Fruit fly (Drosophila melanogaster) whole organism, embryonic: ENCODE results near the gene Tps1.
A peak's percentile ranks its signal among the peaks of the same experiment; 100 is the strongest.

Source experiments
- BtbVII ChIP-seq: fragments of 200-800 bp; sonication (Bioruptor generic); optimal IDR thresholded peaks from 3 replicates; lab custom pipeline; 2017; ENCODE audit warnings: missing biosample characterization, mild to moderate bottlenecking, missing genetic modification characterization
- CG10543 ChIP-seq: fragments of 200-800 bp; sonication (Bioruptor generic); optimal IDR thresholded peaks from 3 replicates; lab custom pipeline; 2017; ENCODE audit warnings: missing biosample characterization, mild to moderate bottlenecking, missing genetic modification characterization, moderate library complexity
- CG13775 ChIP-seq: fragments of 200-800 bp; sonication (Bioruptor generic); optimal IDR thresholded peaks from 3 replicates; lab custom pipeline; 2017; ENCODE audit warnings: missing biosample characterization, mild to moderate bottlenecking, missing genetic modification characterization
- CG14667 ChIP-seq: fragments of 200-800 bp; sonication (Bioruptor generic); IDR thresholded peaks from 2 replicates; pipeline ENCODE4 v1.3.6; 2022; ENCODE audit warnings: missing biosample characterization, missing genetic modification characterization
- CG1529 ChIP-seq: fragments of 200-800 bp; sonication (Bioruptor generic); optimal IDR thresholded peaks from 3 replicates; lab custom pipeline; 2018; ENCODE audit warnings: missing biosample characterization, missing genetic modification characterization
- CG15696 ChIP-seq: fragments of 200-800 bp; sonication (Bioruptor generic); optimal IDR thresholded peaks from 2 replicates; lab custom pipeline; 2019; ENCODE audit warnings: missing biosample characterization, mild to moderate bottlenecking, missing genetic modification characterization, moderate library complexity
- CG16815 ChIP-seq: fragments of 200-800 bp; sonication (Bioruptor generic); optimal IDR thresholded peaks from 3 replicates; lab custom pipeline; 2017; ENCODE audit warnings: missing biosample characterization, mild to moderate bottlenecking, missing genetic modification characterization
- CG18011 ChIP-seq: fragments of 200-800 bp; sonication (Bioruptor generic); optimal IDR thresholded peaks from 2 replicates; lab custom pipeline; 2017; ENCODE audit warnings: missing biosample characterization, missing genetic modification characterization, mild to moderate bottlenecking, moderate library complexity, missing genotype
- CG34224 ChIP-seq: fragments of 200-800 bp; sonication (Bioruptor generic); IDR thresholded peaks from 3 replicates; pipeline ENCODE4 v1.3.6; 2022; ENCODE audit warnings: missing biosample characterization, missing genetic modification characterization; ENCODE audit not compliant: partially characterized antibody
- CG4424 ChIP-seq: fragments of 200-800 bp; sonication (Bioruptor generic); optimal IDR thresholded peaks from 3 replicates; lab custom pipeline; 2016; ENCODE audit warnings: missing biosample characterization, missing genetic modification characterization
- CG8388 ChIP-seq: fragments of 200-800 bp; sonication (Bioruptor generic); optimal IDR thresholded peaks from 2 replicates; lab custom pipeline; 2019; ENCODE audit warnings: missing biosample characterization, mild to moderate bottlenecking, missing genetic modification characterization, moderate library complexity
- CG9932 ChIP-seq: fragments of 200-800 bp; sonication (Bioruptor generic); IDR thresholded peaks from 2 replicates; pipeline ENCODE4 v1.3.6; 2022; ENCODE audit warnings: missing biosample characterization, missing genetic modification characterization
- CTCF ChIP-seq: fragments of 200-800 bp; sonication (Bioruptor generic); optimal IDR thresholded peaks from 2 replicates; lab custom pipeline; 2017; ENCODE audit warnings: missing biosample characterization, mild to moderate bottlenecking, missing genetic modification characterization, moderate library complexity
- Dp ChIP-seq: fragments of 200-800 bp; sonication (Bioruptor generic); optimal IDR thresholded peaks from 2 replicates; lab custom pipeline; 2018; ENCODE audit warnings: missing biosample characterization, mild to moderate bottlenecking, missing genetic modification characterization, moderate library complexity
- Drgx ChIP-seq: fragments of 200-800 bp; sonication (Bioruptor generic); IDR thresholded peaks from 2 replicates; pipeline ENCODE4 v1.3.6; 2022; ENCODE audit warnings: missing biosample characterization, missing genetic modification characterization
- Hey ChIP-seq: fragments of 200-800 bp; sonication (Bioruptor generic); optimal IDR thresholded peaks from 3 replicates; lab custom pipeline; 2018; ENCODE audit warnings: missing biosample characterization, mild to moderate bottlenecking, missing genetic modification characterization
- Hr3 ChIP-seq: fragments of 200-800 bp; sonication (Bioruptor generic); optimal IDR thresholded peaks from 3 replicates; lab custom pipeline; 2016; ENCODE audit warnings: missing biosample characterization, missing genetic modification characterization
- Lpt ChIP-seq: fragments of >200 bp; optimal IDR thresholded peaks from 2 replicates; lab custom pipeline; 2018; ENCODE audit warnings: missing biosample characterization, missing genetic modification characterization
- Nf-YC ChIP-seq: fragments of 200-800 bp; optimal IDR thresholded peaks from 3 replicates; lab custom pipeline; 2019; ENCODE audit warnings: missing biosample characterization, mild to moderate bottlenecking, missing genetic modification characterization, moderate library complexity
- Pdp1 ChIP-seq, 2 experiments: fragments of 200-800 bp; sonication (Bioruptor generic); optimal IDR thresholded peaks; 3 replicates each; lab custom pipeline; 2016; ENCODE audit warnings: missing biosample characterization in 2 of 2, missing genetic modification characterization in 2 of 2, mild to moderate bottlenecking in 1 of 2, moderate library complexity in 1 of 2
- Ravus ChIP-seq: fragments of 200-800 bp; sonication (Bioruptor generic); IDR thresholded peaks from 2 replicates; pipeline ENCODE4 v1.3.6; 2022; ENCODE audit warnings: missing biosample characterization, missing genetic modification characterization
- Stat92E ChIP-seq, 3 experiments: fragments of >200 bp in 2 of 3; fragments of 200-800 bp in 1 of 3; sonication (Bioruptor generic) in 1 of 3; optimal IDR thresholded peaks; 2 replicates each; lab custom pipeline; 2017 to 2019; ENCODE audit warnings: missing biosample characterization in 3 of 3, missing genetic modification characterization in 3 of 3, mild to moderate bottlenecking in 1 of 3, moderate library complexity in 1 of 3
- ara ChIP-seq: fragments of 200-800 bp; sonication (Bioruptor generic); IDR thresholded peaks from 2 replicates; pipeline ENCODE4 v1.3.6; 2022; ENCODE audit warnings: missing biosample characterization, missing genetic modification characterization
- ase ChIP-seq: fragments of 200-800 bp; sonication (Bioruptor generic); IDR thresholded peaks from 3 replicates; pipeline ENCODE4 v1.3.6; 2022; ENCODE audit warnings: missing biosample characterization, missing genetic modification characterization
- ash1 ChIP-seq: fragments of 200-800 bp; sonication (Bioruptor generic); optimal IDR thresholded peaks from 2 replicates; lab custom pipeline; 2018; ENCODE audit warnings: missing biosample characterization, mild to moderate bottlenecking, missing genetic modification characterization
- bsh ChIP-seq, 2 experiments: fragments of 200-800 bp; sonication (Bioruptor generic); optimal IDR thresholded peaks; 2 replicates each; lab custom pipeline; 2017 to 2018; ENCODE audit warnings: mild to moderate bottlenecking in 2 of 2, missing biosample characterization in 2 of 2, missing genetic modification characterization in 2 of 2, moderate library complexity in 1 of 2
- chn ChIP-seq: fragments of 200-800 bp; sonication (Bioruptor generic); optimal IDR thresholded peaks from 2 replicates; lab custom pipeline; 2016; ENCODE audit warnings: missing biosample characterization, missing genetic modification characterization
- da ChIP-seq: fragments of 200-800 bp; sonication (Bioruptor generic); optimal IDR thresholded peaks from 2 replicates; lab custom pipeline; 2016; ENCODE audit warnings: missing biosample characterization, missing genetic modification characterization
- fd96Cb ChIP-seq: fragments of 200-800 bp; sonication (Bioruptor generic); optimal IDR thresholded peaks from 2 replicates; lab custom pipeline; 2018; ENCODE audit warnings: missing biosample characterization, mild to moderate bottlenecking, missing genetic modification characterization, moderate library complexity
- hkb ChIP-seq, 2 experiments: fragments of 200-800 bp in 1 of 2; fragments of >200 bp in 1 of 2; sonication (Bioruptor generic) in 1 of 2; IDR thresholded peaks in 1 of 2; optimal IDR thresholded peaks in 1 of 2; 2 replicates each; pipeline versions ENCODE4 v1.3.6 to Lab custom; 2017 to 2022; ENCODE audit warnings: missing biosample characterization in 1 of 2, missing genetic modification characterization in 1 of 2
- jigr1 ChIP-seq: fragments of 200-800 bp; sonication (Bioruptor generic); IDR thresholded peaks from 3 replicates; pipeline ENCODE4 v1.3.6; 2022; ENCODE audit warnings: missing biosample characterization, missing genetic modification characterization
- mirr ChIP-seq: fragments of 200-800 bp; sonication (Bioruptor generic); optimal IDR thresholded peaks from 3 replicates; lab custom pipeline; 2018; ENCODE audit warnings: missing biosample characterization, mild to moderate bottlenecking, missing genetic modification characterization
- sd ChIP-seq: fragments of 200-800 bp; sonication (Bioruptor generic); optimal IDR thresholded peaks from 3 replicates; lab custom pipeline; 2018; ENCODE audit warnings: missing biosample characterization, mild to moderate bottlenecking, missing genetic modification characterization, moderate library complexity
- sens ChIP-seq: fragments of 200-800 bp; sonication (Bioruptor generic); peaks from one replicate; lab custom pipeline; 2016; ENCODE audit warnings: missing biosample characterization, missing genetic modification characterization
- sob ChIP-seq: fragments of 200-800 bp; sonication (Bioruptor generic); IDR thresholded peaks from 2 replicates; pipeline ENCODE4 v1.3.6; 2022; ENCODE audit warnings: missing biosample characterization, missing genetic modification characterization
- stwl ChIP-seq: fragments of 200-800 bp; sonication (Bioruptor generic); optimal IDR thresholded peaks from 3 replicates; lab custom pipeline; 2018; ENCODE audit warnings: missing biosample characterization, mild to moderate bottlenecking, missing genetic modification characterization, moderate library complexity
- tx ChIP-seq: fragments of 200-800 bp; sonication (Bioruptor generic); optimal IDR thresholded peaks from 2 replicates; lab custom pipeline; 2016; ENCODE audit warnings: missing biosample characterization, missing genetic modification characterization
- vvl ChIP-seq: fragments of 200-800 bp; sonication (Bioruptor generic); IDR thresholded peaks from 2 replicates; pipeline ENCODE4 v1.3.6; 2022; ENCODE audit warnings: missing biosample characterization, missing genetic modification characterization
- zen ChIP-seq: fragments of 200-800 bp; sonication (Bioruptor generic); optimal IDR thresholded peaks from 3 replicates; lab custom pipeline; 2018; ENCODE audit warnings: missing biosample characterization, mild to moderate bottlenecking, missing genetic modification characterization, moderate library complexity

Gene Tps1

dm6 chr2L:4350683-4351324 is 37.3 kb upstream of the Tps1 start (continued):
- peak; percentile 57 for TF ChIP-seq stwl (tag; lab: Kevin White, UChicago)
- peak; percentile 70 for TF ChIP-seq fd96Cb
- TF ChIP-seq CG9932: no peak
- TF ChIP-seq bsh (GFP tag; optimal IDR thresholded peaks at IDR 0.05; lab: Kevin White, UChicago): peak in 1 of 2 experiments; percentile 72
- TF ChIP-seq BtbVII (GFP tag; lab: Kevin White, UChicago): no peak
- TF ChIP-seq mirr (GFP tag; lab: Kevin White, UChicago): no peak

DNA sequence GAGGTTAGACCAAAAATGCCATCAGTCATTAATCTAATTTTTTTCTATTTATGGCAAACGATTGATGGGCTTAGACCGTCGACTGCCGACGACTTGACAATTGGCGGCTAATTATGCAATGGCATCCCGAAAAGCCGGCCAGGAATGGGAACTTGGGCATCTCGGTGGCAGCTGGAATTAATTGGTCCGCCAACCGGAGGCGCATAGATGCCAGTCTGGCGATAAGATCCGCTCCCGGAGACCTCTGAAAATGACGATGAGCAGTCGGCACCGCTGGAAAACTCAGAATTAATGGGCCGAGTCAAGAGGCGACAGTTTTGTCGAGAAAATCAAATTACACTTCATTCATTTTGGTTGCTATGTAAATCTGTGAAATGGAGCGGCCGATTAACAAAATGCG is 35.5 kb upstream of the Tps1 start, which contains the start of gene CG15429:
CG15429 (plus strand) TSS at position 301 of the 400 bp plus-strand sequence.
- TF ChIP-seq Stat92E (GFP tag; optimal IDR thresholded peaks at IDR 0.05; lab: Kevin White, UChicago): no peak
- no peak for TF ChIP-seq CG14667
- TF ChIP-seq CG1529 (GFP tag; lab: Kevin White, UChicago): no peak
- peak; percentile 29 for TF ChIP-seq zen (tag; lab: Kevin White, UChicago)
- TF ChIP-seq jigr1: no peak
- no peak for TF ChIP-seq ash1 (GFP tag; lab: Kevin White, UChicago)
- TF ChIP-seq CG34224: no peak
- TF ChIP-seq sens: peak; percentile 55
- TF ChIP-seq, all 482 proteins: peak for 2

DNA sequence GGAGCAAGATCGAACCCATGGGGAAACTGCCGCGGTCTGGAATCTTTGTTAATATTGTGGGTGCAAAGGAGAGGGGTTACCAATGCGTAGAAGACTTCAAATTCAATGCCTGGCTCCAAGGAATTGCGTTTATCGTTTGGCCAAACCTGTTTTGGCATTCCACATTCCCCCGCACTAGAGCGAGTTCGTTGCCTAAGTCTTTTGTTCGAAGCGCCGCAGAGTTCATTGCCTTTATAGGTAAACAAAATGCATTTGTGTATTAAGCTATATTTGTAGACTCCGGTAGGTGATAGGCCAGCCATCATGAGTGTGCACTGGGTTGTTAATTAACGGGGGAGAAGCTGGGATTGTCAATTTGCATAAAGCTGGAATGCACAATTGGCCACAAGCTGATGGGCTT is 33.1 kb upstream of the Tps1 start:
- TF ChIP-seq Dp (GFP tag; lab: Kevin White, UChicago): no peak
- TF ChIP-seq Drgx: 0 out of 2 replicates have a peak, but pooled peaks have one; percentile 33
- peak; percentile 36 for TF ChIP-seq sd
- TF ChIP-seq CG15696 (tag; lab: Kevin White, UChicago): no peak
- no peak for TF ChIP-seq CG16815 (GFP tag; lab: Kevin White, UChicago)
- no peak for TF ChIP-seq CG4424
- no peak for TF ChIP-seq CG18011 (GFP tag; lab: Kevin White, UChicago)
- no peak for TF ChIP-seq da (GFP tag; lab: Kevin White, UChicago)
- no peak for TF ChIP-seq hkb (optimal IDR thresholded peaks at IDR 0.05; lab: Kevin White, UChicago)
- no peak for TF ChIP-seq hkb (GFP tag; IDR thresholded peaks at IDR 0.05; lab: Robert Waterston, UW)
- TF ChIP-seq vvl: 0 out of 2 replicates have a peak, but pooled peaks have one; percentile 17
- no peak for TF ChIP-seq CG13775
- TF ChIP-seq ase: no peak
- no peak for TF ChIP-seq Hey (tag; lab: Kevin White, UChicago)
- peak in 1 of 2 experiments; percentile 14 for TF ChIP-seq Pdp1 (GFP tag; optimal IDR thresholded peaks at IDR 0.05; lab: Kevin White, UChicago)
- TF ChIP-seq CG8388 (GFP tag; lab: Kevin White, UChicago): no peak
- no peak for TF ChIP-seq CTCF (GFP tag; lab: Kevin White, UChicago)
- no peak for TF ChIP-seq Lpt (GFP tag; lab: Kevin White, UChicago)
- TF ChIP-seq ara (GFP tag; lab: Robert Waterston, UW): no peak
- no peak for TF ChIP-seq sob (GFP tag; lab: Robert Waterston, UW)
- no peak for TF ChIP-seq tx (GFP tag; lab: Kevin White, UChicago)
- no peak for TF ChIP-seq Nf-YC (tag; lab: Kevin White, UChicago)
- no peak for TF ChIP-seq Ravus (GFP tag; lab: Robert Waterston, UW)
- no peak for TF ChIP-seq Hr3 (GFP tag; lab: Kevin White, UChicago)
- TF ChIP-seq chn (GFP tag; lab: Kevin White, UChicago): no peak
- no peak for TF ChIP-seq CG10543 (GFP tag; lab: Kevin White, UChicago)
